Comparison of ENCODE assay signal across 1 fruit fly cellular context in the genomic region with DNA sequence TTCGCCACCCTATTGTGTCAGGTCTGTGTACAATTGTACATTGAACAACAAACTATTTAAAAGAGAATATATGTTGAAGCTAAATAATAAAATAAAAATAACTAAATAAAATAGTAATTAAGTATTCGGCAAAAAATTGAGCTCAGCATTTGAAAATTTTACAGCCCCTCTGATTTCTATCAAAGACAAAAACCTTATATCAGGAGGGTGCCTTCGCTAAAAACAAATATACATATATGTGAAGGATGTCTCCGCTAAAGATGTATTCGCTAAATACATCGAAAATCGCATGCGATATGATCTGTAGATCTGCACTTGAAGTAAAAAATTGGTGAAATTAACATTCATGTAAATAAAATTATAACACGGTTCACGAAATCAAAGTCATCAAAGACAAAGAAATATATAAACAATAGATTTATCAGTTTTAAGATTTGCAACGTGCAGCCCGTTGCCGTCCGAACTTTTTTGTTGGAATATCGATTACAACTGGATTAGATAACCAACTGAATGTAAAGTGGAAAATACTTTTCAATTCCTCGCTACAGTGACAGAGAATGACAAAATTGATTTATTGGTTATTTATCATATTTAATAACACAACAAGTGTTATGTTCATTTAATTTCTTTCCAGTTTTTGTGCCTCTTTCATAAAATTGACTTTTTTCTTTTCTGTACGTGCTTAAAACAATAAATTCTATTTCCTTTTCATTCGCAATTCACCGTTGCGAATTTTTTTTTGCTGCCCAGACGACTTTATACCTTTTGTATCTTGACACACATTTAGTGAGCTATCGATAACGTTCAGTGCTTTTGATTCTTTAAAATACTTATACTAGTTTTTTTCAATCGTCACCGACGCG.
TF ChIP-seq lines count a peak whose summit lies in the region.

A gene (plus strand): TSS at position 859 of the 863 bp plus-strand sequence.

TF ChIP-seq in whole organism, embryonic, 481 proteins besides CTCF, POLR2A, EP300 and RAD21 (continued from another document):
- TF ChIP-seq fd3F (GFP tag; optimal IDR thresholded peaks at IDR 0.05; lab: Kevin White, UChicago) = no peak
- no peak for TF ChIP-seq CG12299 (tag; optimal IDR thresholded peaks at IDR 0.05; lab: Kevin White, UChicago)
- TF ChIP-seq CG7963 (GFP tag; IDR thresholded peaks at IDR 0.05; lab: Robert Waterston, UW; ENCODE audit: partially characterized antibody) = 0 out of 3 replicates have a peak, but pooled peaks have one; percentile 26
